Fruit fly (Drosophila melanogaster) whole organism, prepupa: ENCODE data around the gene ppk18.

Source experiments
- Blimp-1 ChIP-seq: fragments of 200-800 bp; sonication (Bioruptor generic); optimal IDR thresholded peaks from 3 replicates; lab custom pipeline; 2017; ENCODE audit warnings: missing biosample characterization, missing genetic modification characterization, mild to moderate bottlenecking, moderate library complexity, missing genetic modification reagents
- CG16779 ChIP-seq: fragments of 200-800 bp; sonication (Bioruptor generic); optimal IDR thresholded peaks from 3 replicates; lab custom pipeline; 2017; ENCODE audit warnings: missing biosample characterization, mild to moderate bottlenecking, missing genetic modification characterization
- CG31627 ChIP-seq: fragments of 200-800 bp; sonication (Bioruptor generic); optimal IDR thresholded peaks from 3 replicates; lab custom pipeline; 2016; ENCODE audit warnings: missing biosample characterization, missing genetic modification characterization
- Hr39 ChIP-seq: fragments of 200-800 bp; sonication (Bioruptor generic); optimal IDR thresholded peaks from 2 replicates; lab custom pipeline; 2016; ENCODE audit warnings: missing biosample characterization, missing genetic modification characterization
- Sox14 ChIP-seq: fragments of 200-800 bp; sonication (Bioruptor generic); optimal IDR thresholded peaks from 3 replicates; lab custom pipeline; 2016; ENCODE audit warnings: missing biosample characterization, missing genetic modification characterization

DNA sequence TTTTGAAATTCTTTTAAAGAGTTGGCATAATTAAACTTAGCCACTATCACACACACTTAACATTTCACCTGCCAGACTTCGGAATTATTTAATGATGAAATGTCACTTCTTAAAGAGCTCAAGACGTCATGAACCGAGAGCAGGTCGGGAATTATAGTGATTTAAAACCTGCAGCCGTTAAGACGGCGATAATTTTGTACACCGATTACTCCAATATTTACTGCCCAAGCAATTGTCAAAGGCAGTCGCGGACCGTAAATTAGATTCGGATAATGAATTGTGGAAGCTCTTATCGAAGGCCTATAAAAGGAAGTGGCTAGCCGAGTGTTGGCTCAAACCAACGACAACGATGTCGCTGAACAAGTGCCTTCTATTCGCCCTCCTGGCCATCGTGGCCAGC is 2.1 kb downstream of the ppk18 start, which contains the start of gene CG17633:
- TF ChIP-seq Blimp-1 (GFP tag; lab: Kevin White, UChicago) (no peak), Sox14 (GFP tag; lab: Kevin White, UChicago) (no peak), Hr39 (GFP tag; lab: Kevin White, UChicago) (no peak), CG31627 (no peak), CG16779 (tag; lab: Kevin White, UChicago) (no peak)
